Fruit fly (Drosophila melanogaster) whole organism, prepupa: ENCODE data around the gene wit.

Experiments
- CG10669 ChIP-seq: fragments of 200-800 bp; sonication (Bioruptor generic); optimal IDR thresholded peaks from 3 replicates; lab custom pipeline; 2018; ENCODE audit warnings: missing biosample characterization, mild to moderate bottlenecking, missing genetic modification characterization, moderate library complexity
- CG11902 ChIP-seq: fragments of 200-800 bp; sonication (Bioruptor generic); optimal IDR thresholded peaks from 3 replicates; lab custom pipeline; 2016; ENCODE audit warnings: missing biosample characterization, missing genetic modification characterization
- CG15336 ChIP-seq: fragments of 200-800 bp; sonication (Bioruptor generic); IDR thresholded peaks from 2 replicates; pipeline ENCODE4 v1.3.6; 2022; ENCODE audit warnings: missing biosample characterization, missing genetic modification characterization
- CG16779 ChIP-seq: fragments of 200-800 bp; sonication (Bioruptor generic); optimal IDR thresholded peaks from 3 replicates; lab custom pipeline; 2017; ENCODE audit warnings: missing biosample characterization, mild to moderate bottlenecking, missing genetic modification characterization
- CG31627 ChIP-seq: fragments of 200-800 bp; sonication (Bioruptor generic); optimal IDR thresholded peaks from 3 replicates; lab custom pipeline; 2016; ENCODE audit warnings: missing biosample characterization, missing genetic modification characterization
- CG34406 ChIP-seq: fragments of 200-800 bp; sonication (Bioruptor generic); optimal IDR thresholded peaks from 3 replicates; lab custom pipeline; 2016; ENCODE audit warnings: missing biosample characterization, missing genetic modification characterization
- CG3919 ChIP-seq: fragments of 200-800 bp; sonication (Bioruptor generic); optimal IDR thresholded peaks from 3 replicates; lab custom pipeline; 2016; ENCODE audit warnings: missing biosample characterization, missing genetic modification characterization
- CG4318 ChIP-seq: fragments of 200-800 bp; sonication (Bioruptor generic); optimal IDR thresholded peaks from 3 replicates; lab custom pipeline; 2017; ENCODE audit warnings: missing biosample characterization, mild to moderate bottlenecking, missing genetic modification characterization
- CG6163 ChIP-seq: fragments of 200-800 bp; sonication (Bioruptor generic); IDR thresholded peaks from 3 replicates; pipeline ENCODE4 v1.3.6; 2022; ENCODE audit warnings: missing biosample characterization, missing genetic modification characterization
- CG6276 ChIP-seq: fragments of 200-800 bp; sonication (Bioruptor generic); optimal IDR thresholded peaks from 2 replicates; lab custom pipeline; 2017; ENCODE audit warnings: missing biosample characterization, mild to moderate bottlenecking, missing genetic modification characterization
- CG6808 ChIP-seq: fragments of 200-800 bp; sonication (Bioruptor generic); optimal IDR thresholded peaks from 3 replicates; lab custom pipeline; 2017; ENCODE audit warnings: missing biosample characterization, missing genetic modification characterization, mild to moderate bottlenecking, moderate library complexity, missing genetic modification reagents
- CG6854 ChIP-seq: fragments of 200-800 bp; sonication (Bioruptor generic); optimal IDR thresholded peaks from 2 replicates; lab custom pipeline; 2017; ENCODE audit warnings: missing biosample characterization, mild to moderate bottlenecking, missing genetic modification characterization
- CG8119 ChIP-seq: fragments of 200-800 bp; sonication (Bioruptor generic); IDR thresholded peaks from 3 replicates; pipeline ENCODE4 v1.3.6; 2022; ENCODE audit warnings: missing biosample characterization, missing genetic modification characterization
- CG9139 ChIP-seq: fragments of 200-800 bp; sonication (Bioruptor generic); optimal IDR thresholded peaks from 3 replicates; lab custom pipeline; 2017; ENCODE audit warnings: missing biosample characterization, mild to moderate bottlenecking, missing genetic modification characterization
- Eip75B ChIP-seq: fragments of 200-800 bp; sonication (Bioruptor generic); optimal IDR thresholded peaks from 3 replicates; lab custom pipeline; 2016; ENCODE audit warnings: missing biosample characterization, missing genetic modification characterization
- Eip78C ChIP-seq: fragments of 200-800 bp; sonication (Bioruptor generic); peaks from one replicate; lab custom pipeline; 2016; ENCODE audit warnings: missing biosample characterization, missing genetic modification characterization
- Eip93F ChIP-seq: fragments of 200-800 bp; sonication (Bioruptor generic); optimal IDR thresholded peaks from 2 replicates; lab custom pipeline; 2016; ENCODE audit warnings: missing biosample characterization, mild to moderate bottlenecking, missing genetic modification characterization
- Ets96B ChIP-seq: fragments of 200-800 bp; optimal IDR thresholded peaks from 2 replicates; lab custom pipeline; 2019; ENCODE audit warnings: missing biosample characterization, mild to moderate bottlenecking, missing genetic modification characterization, moderate library complexity
- Hr39 ChIP-seq: fragments of 200-800 bp; sonication (Bioruptor generic); optimal IDR thresholded peaks from 2 replicates; lab custom pipeline; 2016; ENCODE audit warnings: missing biosample characterization, missing genetic modification characterization
- Lpt ChIP-seq: fragments of 200-800 bp; sonication (Bioruptor generic); optimal IDR thresholded peaks from 3 replicates; lab custom pipeline; 2016; ENCODE audit warnings: missing biosample characterization, missing genetic modification characterization
- Sox102F ChIP-seq: fragments of 200-800 bp; sonication (Bioruptor generic); optimal IDR thresholded peaks from 2 replicates; lab custom pipeline; 2016; ENCODE audit warnings: missing biosample characterization, mild to moderate bottlenecking, missing genetic modification characterization
- Sox14 ChIP-seq: fragments of 200-800 bp; sonication (Bioruptor generic); optimal IDR thresholded peaks from 3 replicates; lab custom pipeline; 2016; ENCODE audit warnings: missing biosample characterization, missing genetic modification characterization
- acj6 ChIP-seq: fragments of 200-800 bp; sonication (Bioruptor generic); optimal IDR thresholded peaks from 3 replicates; lab custom pipeline; 2016; ENCODE audit warnings: missing biosample characterization, missing genetic modification characterization
- dsx ChIP-seq: fragments of 200-800 bp; optimal IDR thresholded peaks from 3 replicates; lab custom pipeline; 2019; ENCODE audit warnings: missing biosample characterization, mild to moderate bottlenecking, missing genetic modification characterization, moderate library complexity; ENCODE audit not compliant: poor library complexity, severe bottlenecking
- eg ChIP-seq: fragments of 200-800 bp; sonication (Bioruptor generic); IDR thresholded peaks from 3 replicates; pipeline ENCODE4 v1.3.6; 2022; ENCODE audit warnings: missing biosample characterization, missing genetic modification characterization
- esn ChIP-seq: fragments of 200-800 bp; sonication (Bioruptor generic); optimal IDR thresholded peaks from 2 replicates; lab custom pipeline; 2016; ENCODE audit warnings: missing biosample characterization, mild to moderate bottlenecking, missing genetic modification characterization, moderate library complexity
- fd85E ChIP-seq: fragments of 200-800 bp; sonication (Bioruptor generic); optimal IDR thresholded peaks from 3 replicates; lab custom pipeline; 2016; ENCODE audit warnings: missing biosample characterization, missing genetic modification characterization
- fkh ChIP-seq: fragments of 200-800 bp; sonication (Bioruptor generic); optimal IDR thresholded peaks from 3 replicates; lab custom pipeline; 2017; ENCODE audit warnings: missing biosample characterization, mild to moderate bottlenecking, missing genetic modification characterization, moderate library complexity
- net ChIP-seq: fragments of 200-800 bp; sonication (Bioruptor generic); optimal IDR thresholded peaks from 3 replicates; lab custom pipeline; 2016; ENCODE audit warnings: missing biosample characterization, missing genetic modification characterization
- ss ChIP-seq, 2 experiments: fragments of 200-800 bp; sonication (Bioruptor generic); optimal IDR thresholded peaks; 2 replicates in 1 of 2; 3 replicates in 1 of 2; lab custom pipeline; 2017 to 2018; ENCODE audit warnings: mild to moderate bottlenecking in 2 of 2, missing biosample characterization in 2 of 2, missing genetic modification characterization in 2 of 2, moderate library complexity in 1 of 2
- svp ChIP-seq: fragments of 200-800 bp; sonication (Bioruptor generic); peaks from one replicate; lab custom pipeline; 2016; ENCODE audit warnings: missing biosample characterization, missing genetic modification characterization
- topi ChIP-seq: fragments of 200-800 bp; sonication (Bioruptor generic); optimal IDR thresholded peaks from 3 replicates; lab custom pipeline; 2016; ENCODE audit warnings: missing biosample characterization, missing genetic modification characterization
- vri ChIP-seq: fragments of 200-800 bp; sonication (Bioruptor generic); optimal IDR thresholded peaks from 3 replicates; lab custom pipeline; 2016; ENCODE audit warnings: missing biosample characterization, mild to moderate bottlenecking, missing genetic modification characterization

wit gene

dm6 chr3L:4102496-4103257 is 31.2 kb upstream of the wit start, which contains the start of gene CG14995:
Gene CG14995 (minus strand): TSS chr3L:4103256.
- TF ChIP-seq CG6276 (GFP tag; lab: Kevin White, UChicago): peak; percentile 22
- TF ChIP-seq CG8119 (GFP tag; lab: Robert Waterston, UW): peak; percentile 33; the same call in 2 of the 3 replicates
- TF ChIP-seq svp (GFP tag; lab: Kevin White, UChicago): peak; percentile 77
- peak; percentile 44 for TF ChIP-seq CG3919 (GFP tag; lab: Kevin White, UChicago)
- TF ChIP-seq esn (GFP tag; lab: Kevin White, UChicago): peak; percentile 8
- TF ChIP-seq CG15336 (GFP tag; lab: Robert Waterston, UW): peak; percentile 58; the same call in 1 of the 2 replicates
- TF ChIP-seq Eip75B (GFP tag; lab: Kevin White, UChicago): peak; percentile 33
- peak; percentile 64; the same call in 2 of the 3 replicates for TF ChIP-seq CG6163 (GFP tag; lab: Robert Waterston, UW)
- TF ChIP-seq CG16779 (tag; lab: Kevin White, UChicago): peak; percentile 57
- TF ChIP-seq ss (GFP tag; optimal IDR thresholded peaks at IDR 0.05; lab: Kevin White, UChicago): peak; percentile 37 to 75
- TF ChIP-seq CG10669: no peak
- TF ChIP-seq dsx (GFP tag; lab: Kevin White, UChicago): peak; percentile 67
- peak; percentile 2 for TF ChIP-seq Ets96B (tag; lab: Kevin White, UChicago)
- TF ChIP-seq fkh (GFP tag; lab: Kevin White, UChicago): peak; percentile 20
- TF ChIP-seq Sox102F (GFP tag; lab: Kevin White, UChicago): peak; percentile 15
- no peak for TF ChIP-seq CG34406 (GFP tag; lab: Kevin White, UChicago)
- no peak for TF ChIP-seq CG4318 (GFP tag; lab: Kevin White, UChicago)
- TF ChIP-seq net (GFP tag; lab: Kevin White, UChicago): no peak
- TF ChIP-seq Sox14 (GFP tag; lab: Kevin White, UChicago): peak; percentile 33
- peak; percentile 14 for TF ChIP-seq CG6808 (GFP tag; lab: Kevin White, UChicago)
- TF ChIP-seq fd85E (GFP tag; lab: Kevin White, UChicago): peak; percentile 19
- peak; percentile 37 for TF ChIP-seq Lpt
- TF ChIP-seq CG9139 (GFP tag; lab: Kevin White, UChicago): peak; percentile 32
- no peak for TF ChIP-seq Eip93F
- TF ChIP-seq acj6 (GFP tag; lab: Kevin White, UChicago): no peak
- peak; percentile 1 for TF ChIP-seq topi (GFP tag; lab: Kevin White, UChicago)
- no peak for TF ChIP-seq CG31627 (GFP tag; lab: Kevin White, UChicago)
- TF ChIP-seq CG6854 (GFP tag; lab: Kevin White, UChicago): peak; percentile 70
- TF ChIP-seq eg (GFP tag; lab: Robert Waterston, UW): 0 out of 3 replicates have a peak, but pooled peaks have one; percentile 31
- peak; percentile 76 for TF ChIP-seq Eip78C (GFP tag; lab: Kevin White, UChicago)

- TF ChIP-seq vri (GFP tag; lab: Kevin White, UChicago) (no peak), svp (GFP tag; lab: Kevin White, UChicago) (peak; percentile 4), topi (GFP tag; lab: Kevin White, UChicago) (no peak), Hr39 (no peak), fkh (GFP tag; lab: Kevin White, UChicago) (peak; percentile 36), CG11902 (GFP tag; lab: Kevin White, UChicago) (no peak), Eip75B (GFP tag; lab: Kevin White, UChicago) (no peak)
These were observed 27.7 kb upstream of the wit start for dm6 chr3L:4099194-4099593.

dm6 chr3L:4096546-4096945 is 25.0 kb upstream of the wit start:
- no peak for TF ChIP-seq fkh (GFP tag; lab: Kevin White, UChicago)
- TF ChIP-seq topi (GFP tag; lab: Kevin White, UChicago): no peak
- peak in 1 of 2 experiments; percentile 96 for TF ChIP-seq ss (GFP tag; optimal IDR thresholded peaks at IDR 0.05; lab: Kevin White, UChicago)
